Fruit fly (Drosophila melanogaster) whole organism, adult: ENCODE data around the gene Atat.

Source experiments
- CG11617 ChIP-seq: fragments of 200-800 bp; sonication (Bioruptor generic); optimal IDR thresholded peaks from 2 replicates; lab custom pipeline; 2017; ENCODE audit warnings: mild to moderate bottlenecking, missing biosample characterization, missing genetic modification reagents, missing genetic modification characterization
- CG12768 ChIP-seq: fragments of 200-800 bp; sonication (Bioruptor generic); optimal IDR thresholded peaks from 2 replicates; lab custom pipeline; 2017; ENCODE audit warnings: missing biosample characterization, missing genetic modification characterization, mild to moderate bottlenecking, moderate library complexity, missing genetic modification reagents
- CG14711 ChIP-seq: fragments of 200-800 bp; sonication (Bioruptor generic); optimal IDR thresholded peaks from 2 replicates; lab custom pipeline; 2018; ENCODE audit warnings: missing biosample characterization, mild to moderate bottlenecking, missing genetic modification characterization, moderate library complexity
- CG1620 ChIP-seq: fragments of 200-800 bp; sonication (Bioruptor generic); optimal IDR thresholded peaks from 2 replicates; lab custom pipeline; 2016; ENCODE audit warnings: missing biosample characterization, missing genetic modification characterization
- CG33017 ChIP-seq: fragments of 200-800 bp; sonication (Bioruptor generic); optimal IDR thresholded peaks from 2 replicates; lab custom pipeline; 2018; ENCODE audit warnings: missing biosample characterization, mild to moderate bottlenecking, missing genetic modification characterization, moderate library complexity
- CG5204 ChIP-seq: fragments of 200-800 bp; sonication (Bioruptor generic); optimal IDR thresholded peaks from 2 replicates; lab custom pipeline; 2016; ENCODE audit warnings: missing biosample characterization, missing genetic modification characterization
- CG7045 ChIP-seq: fragments of 200-800 bp; sonication (Bioruptor generic); optimal IDR thresholded peaks from 2 replicates; lab custom pipeline; 2017; ENCODE audit warnings: missing biosample characterization, mild to moderate bottlenecking, missing genetic modification characterization
- CG7101 ChIP-seq: fragments of 200-800 bp; sonication (Bioruptor generic); optimal IDR thresholded peaks from 2 replicates; lab custom pipeline; 2018; ENCODE audit warnings: missing biosample characterization, mild to moderate bottlenecking, missing genetic modification characterization, moderate library complexity
- Clk ChIP-seq: fragments of 200-800 bp; sonication (Bioruptor generic); optimal IDR thresholded peaks from 2 replicates; lab custom pipeline; 2017; ENCODE audit warnings: missing biosample characterization, missing genetic modification characterization
- Crg-1 ChIP-seq: fragments of 200-800 bp; sonication (Bioruptor generic); optimal IDR thresholded peaks from 2 replicates; lab custom pipeline; 2016; ENCODE audit warnings: missing biosample characterization, missing genetic modification characterization
- Hr96 ChIP-seq: fragments of 200-800 bp; sonication (Bioruptor generic); optimal IDR thresholded peaks from 2 replicates; lab custom pipeline; 2016; ENCODE audit warnings: missing biosample characterization, missing genetic modification characterization
- Mnt ChIP-seq: fragments of 200-800 bp; sonication (Bioruptor generic); optimal IDR thresholded peaks from 2 replicates; lab custom pipeline; 2016; ENCODE audit warnings: missing biosample characterization, mild to moderate bottlenecking, missing genetic modification characterization
- bab1 ChIP-seq: fragments of 200-800 bp; sonication (Bioruptor generic); optimal IDR thresholded peaks from 3 replicates; lab custom pipeline; 2019; ENCODE audit warnings: missing biosample characterization, mild to moderate bottlenecking, missing genetic modification characterization, moderate library complexity
- cic ChIP-seq: fragments of 200-800 bp; sonication (Bioruptor generic); optimal IDR thresholded peaks from 2 replicates; lab custom pipeline; 2017; ENCODE audit warnings: missing biosample characterization, mild to moderate bottlenecking, missing genetic modification characterization, moderate library complexity
- cnc ChIP-seq, 2 experiments: fragments of >200 bp; optimal IDR thresholded peaks; 2 replicates each; lab custom pipeline; 2017
- kay ChIP-seq: fragments of 200-800 bp; sonication (Bioruptor generic); peaks from one replicate; lab custom pipeline; 2016; ENCODE audit warnings: missing biosample characterization, missing genetic modification characterization, borderline replicate concordance
- ovo ChIP-seq: fragments of 200-800 bp; sonication (Bioruptor generic); optimal IDR thresholded peaks from 2 replicates; lab custom pipeline; 2016; ENCODE audit warnings: missing biosample characterization, missing genetic modification characterization
- pad ChIP-seq: fragments of 200-800 bp; sonication (Bioruptor generic); optimal IDR thresholded peaks from 3 replicates; lab custom pipeline; 2017; ENCODE audit warnings: missing biosample characterization, missing genetic modification characterization, mild to moderate bottlenecking, moderate library complexity, missing genetic modification reagents
- tj ChIP-seq: fragments of 200-800 bp; sonication (Bioruptor generic); optimal IDR thresholded peaks from 3 replicates; lab custom pipeline; 2017; ENCODE audit warnings: missing biosample characterization, mild to moderate bottlenecking, missing genetic modification characterization, moderate library complexity
- toe ChIP-seq: fragments of 200-800 bp; sonication (Bioruptor generic); optimal IDR thresholded peaks from 2 replicates; lab custom pipeline; 2016; ENCODE audit warnings: missing biosample characterization, missing genetic modification characterization

Atat gene

dm6 chr3L:9379484-9380343, 46.8 kb downstream of the Atat start, which contains the start of gene Hsp67Ba:
Gene Hsp67Ba, minus strand, starts transcription at chr3L:9379534.
- TF ChIP-seq tj (GFP tag; lab: Kevin White, UChicago): peak; percentile 84
- no peak for TF ChIP-seq Mnt (GFP tag; lab: Kevin White, UChicago)

dm6 chr3L:9377198-9378035, 49.1 kb downstream of the Atat start, which contains the start of gene Hsp26:
Gene Hsp26, minus strand, starts transcription at chr3L:9377427.
- TF ChIP-seq toe (GFP tag; lab: Kevin White, UChicago): no peak
- peak; percentile 78 for TF ChIP-seq CG7101 (tag; lab: Kevin White, UChicago)
- TF ChIP-seq tj (GFP tag; lab: Kevin White, UChicago): peak; percentile 44
- TF ChIP-seq kay (GFP tag; lab: Kevin White, UChicago): peak; percentile 99
- peak; percentile 55 for TF ChIP-seq Crg-1 (GFP tag; lab: Kevin White, UChicago)
- peak; percentile 40 for TF ChIP-seq Clk (GFP tag; lab: Kevin White, UChicago)
- peak; percentile 70 for TF ChIP-seq CG7045 (GFP tag; lab: Kevin White, UChicago)
- TF ChIP-seq CG12768 (GFP tag; lab: Kevin White, UChicago): peak; percentile 77
- peak; percentile 62 for TF ChIP-seq Mnt (GFP tag; lab: Kevin White, UChicago)
- TF ChIP-seq CG5204 (GFP tag; lab: Kevin White, UChicago): no peak
- TF ChIP-seq CG11617: peak; percentile 89
- TF ChIP-seq CG14711 (tag; lab: Kevin White, UChicago): peak; percentile 81
- no peak for TF ChIP-seq ovo (GFP tag; lab: Kevin White, UChicago)
- peak; percentile 49 for TF ChIP-seq pad (GFP tag; lab: Kevin White, UChicago)
- peak; percentile 76 for TF ChIP-seq bab1 (GFP tag; lab: Kevin White, UChicago)
- peak; percentile 41 for TF ChIP-seq cic (GFP tag; lab: Kevin White, UChicago)
- TF ChIP-seq Hr96: peak; percentile 50
- TF ChIP-seq CG33017 (tag; lab: Kevin White, UChicago): peak; percentile 79
- TF ChIP-seq cnc (optimal IDR thresholded peaks at IDR 0.05; lab: Kevin White, UChicago): no peak

- TF ChIP-seq CG14711 (tag; lab: Kevin White, UChicago) (no peak), cnc (optimal IDR thresholded peaks at IDR 0.05; lab: Kevin White, UChicago) (no peak), CG1620 (GFP tag; lab: Kevin White, UChicago) (no peak), Clk (GFP tag; lab: Kevin White, UChicago) (peak; percentile 63), CG33017 (tag; lab: Kevin White, UChicago) (no peak)
Observed at dm6 chr3L:9376573-9376972, 50.0 kb downstream of the Atat start.

- no peak for TF ChIP-seq cic (GFP tag; lab: Kevin White, UChicago)
- no peak for TF ChIP-seq CG14711 (tag; lab: Kevin White, UChicago)
- TF ChIP-seq CG5204 (GFP tag; lab: Kevin White, UChicago): no peak
- TF ChIP-seq CG7045 (GFP tag; lab: Kevin White, UChicago): no peak
- no peak for TF ChIP-seq kay (GFP tag; lab: Kevin White, UChicago)
- no peak for TF ChIP-seq Clk (GFP tag; lab: Kevin White, UChicago)
Observed at dm6 chr3L:9375130-9375529, 51.4 kb downstream of the Atat start, which contains the start of gene CG4461. Gene CG4461, plus strand, starts transcription at chr3L:9375430.

- TF ChIP-seq CG33017 (tag; lab: Kevin White, UChicago) (peak; percentile 71), CG5204 (GFP tag; lab: Kevin White, UChicago) (no peak), Hr96 (no peak), toe (GFP tag; lab: Kevin White, UChicago) (no peak), cic (GFP tag; lab: Kevin White, UChicago) (peak; percentile 23), CG7101 (tag; lab: Kevin White, UChicago) (peak; percentile 58), Mnt (GFP tag; lab: Kevin White, UChicago) (peak; percentile 17), CG11617 (peak; percentile 73), kay (GFP tag; lab: Kevin White, UChicago) (no peak), cnc (optimal IDR thresholded peaks at IDR 0.05; lab: Kevin White, UChicago) (no peak), Crg-1 (GFP tag; lab: Kevin White, UChicago) (peak; percentile 1), bab1 (GFP tag; lab: Kevin White, UChicago) (peak; percentile 30), CG7045 (GFP tag; lab: Kevin White, UChicago) (peak; percentile 74), pad (GFP tag; lab: Kevin White, UChicago) (peak; percentile 46), ovo (GFP tag; lab: Kevin White, UChicago) (no peak), Clk (GFP tag; lab: Kevin White, UChicago) (peak; percentile 50), CG1620 (GFP tag; lab: Kevin White, UChicago) (no peak), CG12768 (GFP tag; lab: Kevin White, UChicago) (peak; percentile 51), tj (GFP tag; lab: Kevin White, UChicago) (peak; percentile 35), CG14711 (tag; lab: Kevin White, UChicago) (peak; percentile 64)
Observed at dm6 chr3L:9373374-9374004, 53.1 kb downstream of the Atat start.
